Fruit fly (Drosophila melanogaster) whole organism, adult: Measurements from ENCODE around the gene CG11698.

Source experiments
- CG1620 ChIP-seq: fragments of 200-800 bp; sonication (Bioruptor generic); optimal IDR thresholded peaks from 2 replicates; lab custom pipeline; 2016; ENCODE audit warnings: missing biosample characterization, missing genetic modification characterization
- CG5204 ChIP-seq: fragments of 200-800 bp; sonication (Bioruptor generic); optimal IDR thresholded peaks from 2 replicates; lab custom pipeline; 2016; ENCODE audit warnings: missing biosample characterization, missing genetic modification characterization
- CG7045 ChIP-seq: fragments of 200-800 bp; sonication (Bioruptor generic); optimal IDR thresholded peaks from 2 replicates; lab custom pipeline; 2017; ENCODE audit warnings: missing biosample characterization, mild to moderate bottlenecking, missing genetic modification characterization
- Crg-1 ChIP-seq: fragments of 200-800 bp; sonication (Bioruptor generic); optimal IDR thresholded peaks from 2 replicates; lab custom pipeline; 2016; ENCODE audit warnings: missing biosample characterization, missing genetic modification characterization
- Hr96 ChIP-seq: fragments of 200-800 bp; sonication (Bioruptor generic); optimal IDR thresholded peaks from 2 replicates; lab custom pipeline; 2016; ENCODE audit warnings: missing biosample characterization, missing genetic modification characterization
- Mnt ChIP-seq: fragments of 200-800 bp; sonication (Bioruptor generic); optimal IDR thresholded peaks from 2 replicates; lab custom pipeline; 2016; ENCODE audit warnings: missing biosample characterization, mild to moderate bottlenecking, missing genetic modification characterization
- cnc ChIP-seq, 2 experiments: fragments of >200 bp; optimal IDR thresholded peaks; 2 replicates each; lab custom pipeline; 2017
- kay ChIP-seq: fragments of 200-800 bp; sonication (Bioruptor generic); peaks from one replicate; lab custom pipeline; 2016; ENCODE audit warnings: missing biosample characterization, missing genetic modification characterization, borderline replicate concordance
- tj ChIP-seq: fragments of 200-800 bp; sonication (Bioruptor generic); optimal IDR thresholded peaks from 3 replicates; lab custom pipeline; 2017; ENCODE audit warnings: missing biosample characterization, mild to moderate bottlenecking, missing genetic modification characterization, moderate library complexity

DNA sequence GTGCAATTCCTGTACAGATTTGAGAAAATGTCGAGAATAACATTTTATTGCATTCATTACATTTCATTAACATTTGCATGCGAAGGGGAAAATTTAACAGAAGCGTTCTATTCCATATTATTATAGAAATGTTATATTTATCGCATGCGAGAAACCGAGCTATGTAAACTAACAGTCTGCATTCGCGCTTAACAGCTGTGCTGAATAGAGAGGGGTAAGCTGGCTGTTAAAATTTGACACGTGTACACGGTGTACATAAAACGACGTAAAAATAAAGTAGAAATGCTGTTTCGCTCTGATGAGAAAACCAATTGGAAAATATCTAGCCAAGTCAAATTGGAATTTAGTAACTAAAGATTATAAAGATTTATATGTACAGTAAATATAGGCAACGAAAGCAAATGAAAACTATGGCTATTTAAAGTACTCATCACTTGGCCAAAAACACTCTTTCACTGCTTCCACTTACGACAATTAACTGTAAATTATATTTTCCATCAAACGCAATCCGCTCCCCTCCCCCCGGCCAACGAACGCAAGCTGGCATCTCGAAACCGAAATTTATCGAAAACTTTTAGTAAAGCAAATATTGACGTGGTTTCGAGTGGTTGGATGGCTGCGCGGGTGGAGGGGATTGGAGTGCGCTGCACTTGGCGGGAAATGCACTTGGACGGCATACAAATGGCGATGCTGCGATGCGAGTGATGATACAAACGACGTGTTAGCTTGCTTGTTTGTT, 5.6 kb upstream of the CG11698 start:
- TF ChIP-seq Crg-1 (GFP tag; lab: Kevin White, UChicago) (no peak), Hr96 (GFP tag; lab: Kevin White, UChicago) (no peak), Mnt (GFP tag; lab: Kevin White, UChicago) (no peak), cnc (optimal IDR thresholded peaks at IDR 0.05; lab: Kevin White, UChicago) (no peak), CG5204 (GFP tag; lab: Kevin White, UChicago) (no peak), tj (GFP tag; lab: Kevin White, UChicago) (no peak), CG7045 (GFP tag; lab: Kevin White, UChicago) (no peak), kay (no peak), CG1620 (no peak)
